Worm (Caenorhabditis elegans): Measurements from ENCODE around the gene F26C11.3.

F26C11.3 gene

ce11 chrII:9891031-9891689 lies 23.7 kb downstream of the F26C11.3 start, which contains the start of gene vgln-1 (continued):
- TF ChIP-seq dmd-8 (GFP tag; IDR thresholded peaks at IDR 0.05), result no peak
- TF ChIP-seq daf-12 (tag; optimal IDR thresholded peaks at IDR 0.05), result no peak
- TF ChIP-seq nhr-25 (tag; optimal IDR thresholded peaks at IDR 0.05; ENCODE audit: borderline replicate concordance, insufficient read depth), result peak; percentile 55

ce11 chrII:9888549-9888948 lies 26.4 kb downstream of the F26C11.3 start:
- TF ChIP-seq spr-3 (GFP tag; optimal IDR thresholded peaks at IDR 0.05) (no peak), unc-62 (GFP tag; optimal IDR thresholded peaks at IDR 0.05 in 1 of 2) (peak in 1 of 2 experiments; percentile 93), unc-62 (tag; optimal IDR thresholded peaks at IDR 0.05) (no peak)

DNA sequence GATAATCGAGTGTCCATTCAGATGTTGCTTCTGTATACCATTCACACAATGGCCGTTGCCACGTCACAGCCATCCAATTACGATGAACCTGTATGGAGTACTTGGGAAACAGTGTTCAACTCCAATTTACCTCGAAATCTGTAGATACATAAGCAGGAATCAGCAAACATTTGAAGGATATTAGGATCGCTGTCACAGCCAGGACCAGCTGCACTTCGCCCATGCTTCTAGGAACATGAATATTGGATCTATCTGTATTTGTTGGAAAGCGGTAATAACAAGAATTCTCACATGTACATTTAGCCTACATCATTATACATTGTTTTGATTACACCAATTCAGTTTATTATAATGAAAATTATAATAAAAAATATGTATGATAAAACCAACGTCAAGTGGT lies 28.7 kb downstream of the F26C11.3 start, which contains the start of gene algn-8:
TSS of gene algn-8 (minus strand) at position 227 of the 400 bp plus-strand sequence.
- TF ChIP-seq ama-1 (optimal IDR thresholded peaks at IDR 0.05) (no peak), zfp-3 (GFP tag; conservative IDR thresholded peaks at IDR 0.05) (0 out of 2 replicates have a peak, but pooled peaks have one; percentile 29), attf-4 (tag; optimal IDR thresholded peaks at IDR 0.05) (no peak), F10B5.3 (tag; optimal IDR thresholded peaks at IDR 0.05) (peak; percentile 3), nhr-25 (tag; optimal IDR thresholded peaks at IDR 0.05; ENCODE audit: borderline replicate concordance, insufficient read depth) (peak; percentile 26), nhr-102 (tag; optimal IDR thresholded peaks at IDR 0.05) (peak; percentile 32), nhr-77 (tag; optimal IDR thresholded peaks at IDR 0.05) (no peak), mes-2 (tag; optimal IDR thresholded peaks at IDR 0.05; ENCODE audit: poor library complexity, severe bottlenecking) (peak; percentile 22), Y48G9A.11 (GFP tag; IDR thresholded peaks at IDR 0.05) (no peak), mep-1 (tag; optimal IDR thresholded peaks at IDR 0.05) (no peak), lir-3 (tag; optimal IDR thresholded peaks at IDR 0.05) (no peak), tra-1 (GFP tag; IDR thresholded peaks at IDR 0.05) (0 out of 2 replicates have a peak, but pooled peaks have one; percentile 16), lim-7 (GFP tag; IDR thresholded peaks at IDR 0.05) (0 out of 2 replicates have a peak, but pooled peaks have one; percentile 18), egl-43 (GFP tag; IDR thresholded peaks at IDR 0.05) (no peak), duxl-1 (tag; optimal IDR thresholded peaks at IDR 0.05; ENCODE audit: poor library complexity) (peak; percentile 46), T26A8.4 (GFP tag; IDR thresholded peaks at IDR 0.05) (0 out of 2 replicates have a peak, but pooled peaks have one; percentile 49), spr-3 (GFP tag; optimal IDR thresholded peaks at IDR 0.05) (peak; percentile 10), lin-1 (GFP tag; IDR thresholded peaks at IDR 0.05) (no peak)

ce11 chrII:9880826-9881225 lies 34.1 kb downstream of the F26C11.3 start, which contains the start of gene C08H9.15:
Gene C08H9.15 (plus strand): TSS chrII:9881193.
- TF ChIP-seq nhr-28 (tag; optimal IDR thresholded peaks at IDR 0.05), result peak; percentile 11
- no peak for TF ChIP-seq spr-1 (tag; optimal IDR thresholded peaks at IDR 0.05)

ce11 chrII:9879815-9880214 lies 35.1 kb downstream of the F26C11.3 start:
- no peak for TF ChIP-seq nhr-6 (tag; optimal IDR thresholded peaks at IDR 0.05)
- peak in 1 of 2 experiments; percentile 8 for TF ChIP-seq unc-62 (GFP tag; optimal IDR thresholded peaks at IDR 0.05 in 1 of 2)
- TF ChIP-seq unc-62 (tag; optimal IDR thresholded peaks at IDR 0.05), result no peak
- TF ChIP-seq arid-1 (GFP tag; conservative IDR thresholded peaks at IDR 0.05), result no peak
- no peak for TF ChIP-seq mes-2 (tag; optimal IDR thresholded peaks at IDR 0.05; ENCODE audit: poor library complexity, severe bottlenecking)
- TF ChIP-seq nhr-111 (GFP tag; optimal IDR thresholded peaks at IDR 0.05), result no peak
- no peak for TF ChIP-seq spr-3 (GFP tag; optimal IDR thresholded peaks at IDR 0.05)
- TF ChIP-seq aha-1 (tag), result peak; percentile 73
- TF ChIP-seq hlh-11 (tag; optimal IDR thresholded peaks at IDR 0.05), result no peak
- no peak for TF ChIP-seq daf-16 (GFP tag; optimal IDR thresholded peaks at IDR 0.05)
- TF ChIP-seq daf-16 (tag; optimal IDR thresholded peaks at IDR 0.05), result no peak

Data from whole organism, L4 larva.